Worm (Caenorhabditis elegans): ENCODE data around the gene K02E11.6.

The K02E11.6 gene

ce11 chrV:14252025-14252424 is 3.4 kb downstream of the K02E11.6 start, which contains the start of gene K02E11.5:
TSS of gene K02E11.5 (plus strand) at chrV:14252325.
- TF ChIP-seq ceh-83 (GFP tag; optimal IDR thresholded peaks at IDR 0.05) (no peak), hlh-1 (tag; optimal IDR thresholded peaks at IDR 0.05) (no peak), lsy-2 (tag; optimal IDR thresholded peaks at IDR 0.05) (no peak), lin-13 (tag; optimal IDR thresholded peaks at IDR 0.05) (no peak), ztf-11 (tag; optimal IDR thresholded peaks at IDR 0.05) (no peak), mep-1 (tag; optimal IDR thresholded peaks at IDR 0.05) (no peak), blmp-1 (tag; optimal IDR thresholded peaks at IDR 0.05) (no peak), ceh-43 (GFP tag; optimal IDR thresholded peaks at IDR 0.05) (no peak), unc-39 (tag; optimal IDR thresholded peaks at IDR 0.05) (no peak), bed-3 (GFP tag; optimal IDR thresholded peaks at IDR 0.05) (no peak), unc-62 (GFP tag; optimal IDR thresholded peaks at IDR 0.05) (no peak), nhr-2 (tag; optimal IDR thresholded peaks at IDR 0.05) (no peak), unc-120 (tag; optimal IDR thresholded peaks at IDR 0.05; ENCODE audit: poor library complexity, severe bottlenecking) (no peak), ces-1 (GFP tag; optimal IDR thresholded peaks at IDR 0.05) (no peak), sptf-1 (tag; optimal IDR thresholded peaks at IDR 0.05) (no peak), M03D4.4 (tag; optimal IDR thresholded peaks at IDR 0.05) (no peak)

- no peak for TF ChIP-seq unc-39 (tag; optimal IDR thresholded peaks at IDR 0.05)
- no peak for TF ChIP-seq drap-1 (GFP tag; optimal IDR thresholded peaks at IDR 0.05)
- TF ChIP-seq elt-1 (tag; optimal IDR thresholded peaks at IDR 0.05; ENCODE audit: borderline replicate concordance, insufficient read depth), result no peak
- TF ChIP-seq unc-62 (GFP tag; optimal IDR thresholded peaks at IDR 0.05), result no peak
- no peak for TF ChIP-seq elt-3 (tag; optimal IDR thresholded peaks at IDR 0.05)
- TF ChIP-seq ces-1 (GFP tag; optimal IDR thresholded peaks at IDR 0.05), result no peak
- no peak for TF ChIP-seq ceh-43 (GFP tag; optimal IDR thresholded peaks at IDR 0.05)
- no peak for TF ChIP-seq tbx-8 (GFP tag; optimal IDR thresholded peaks at IDR 0.05)
- TF ChIP-seq unc-120 (tag; optimal IDR thresholded peaks at IDR 0.05; ENCODE audit: poor library complexity, severe bottlenecking), result no peak
- TF ChIP-seq zip-8 (tag; optimal IDR thresholded peaks at IDR 0.05), result no peak
- no peak for TF ChIP-seq M03D4.4 (tag; optimal IDR thresholded peaks at IDR 0.05)
- TF ChIP-seq sptf-1 (tag; optimal IDR thresholded peaks at IDR 0.05), result no peak
- no peak for TF ChIP-seq snpc-4 (tag; optimal IDR thresholded peaks at IDR 0.05)
- no peak for TF ChIP-seq mls-2 (tag; optimal IDR thresholded peaks at IDR 0.05)
- no peak for TF ChIP-seq mab-5 (tag; optimal IDR thresholded peaks at IDR 0.05)
- no peak for TF ChIP-seq flh-1 (GFP tag; optimal IDR thresholded peaks at IDR 0.05)
- no peak for TF ChIP-seq mep-1 (tag; optimal IDR thresholded peaks at IDR 0.05)
- no peak for TF ChIP-seq nhr-2 (tag; optimal IDR thresholded peaks at IDR 0.05)
- TF ChIP-seq lin-13 (tag; optimal IDR thresholded peaks at IDR 0.05), result no peak
- no peak for TF ChIP-seq lin-32 (GFP tag; optimal IDR thresholded peaks at IDR 0.05)
These were observed 5.6 kb downstream of the K02E11.6 start, which contains the start of gene K02E11.7 for ce11 chrV:14254221-14254620. TSS of gene K02E11.7 (minus strand) at chrV:14254321.

- TF ChIP-seq mls-2 (tag; optimal IDR thresholded peaks at IDR 0.05), result no peak
- no peak for TF ChIP-seq sptf-1 (tag; optimal IDR thresholded peaks at IDR 0.05)
- no peak for TF ChIP-seq blmp-1 (tag; optimal IDR thresholded peaks at IDR 0.05)
- TF ChIP-seq cnd-1 (tag; optimal IDR thresholded peaks at IDR 0.05), result no peak
These were observed 8.2 kb downstream of the K02E11.6 start, which contains the start of gene sre-8 for ce11 chrV:14256813-14257212. TSS of gene sre-8 (plus strand) at chrV:14257113.

ce11 chrV:14260831-14261230 is 12.2 kb downstream of the K02E11.6 start, which contains the start of gene F40G12.2:
TSS of gene F40G12.2 (minus strand) at chrV:14260931.
- TF ChIP-seq sptf-1 (tag; optimal IDR thresholded peaks at IDR 0.05) (no peak), cnd-1 (tag; optimal IDR thresholded peaks at IDR 0.05) (no peak), ces-1 (GFP tag; optimal IDR thresholded peaks at IDR 0.05) (no peak), mab-5 (tag; optimal IDR thresholded peaks at IDR 0.05) (no peak), lin-13 (tag; optimal IDR thresholded peaks at IDR 0.05) (no peak), nhr-2 (tag; optimal IDR thresholded peaks at IDR 0.05) (no peak), bed-3 (GFP tag; optimal IDR thresholded peaks at IDR 0.05) (no peak), nhr-12 (tag; optimal IDR thresholded peaks at IDR 0.05) (no peak), lin-32 (GFP tag; optimal IDR thresholded peaks at IDR 0.05) (no peak), hlh-1 (tag; optimal IDR thresholded peaks at IDR 0.05) (no peak)

ce11 chrV:14267326-14267942 is 18.8 kb downstream of the K02E11.6 start:
- TF ChIP-seq nhr-237 (tag; optimal IDR thresholded peaks at IDR 0.05) (no peak), hlh-1 (tag; optimal IDR thresholded peaks at IDR 0.05) (no peak), ham-2 (GFP tag; optimal IDR thresholded peaks at IDR 0.05) (no peak), lin-13 (tag; optimal IDR thresholded peaks at IDR 0.05) (no peak), unc-62 (GFP tag; optimal IDR thresholded peaks at IDR 0.05) (no peak), sptf-1 (tag; optimal IDR thresholded peaks at IDR 0.05) (no peak), unc-39 (tag; optimal IDR thresholded peaks at IDR 0.05) (no peak), tbx-8 (GFP tag; optimal IDR thresholded peaks at IDR 0.05) (no peak)
